Worm (Caenorhabditis elegans): Measurements from ENCODE around the gene Y37D8A.19.

The Y37D8A.19 gene

DNA sequence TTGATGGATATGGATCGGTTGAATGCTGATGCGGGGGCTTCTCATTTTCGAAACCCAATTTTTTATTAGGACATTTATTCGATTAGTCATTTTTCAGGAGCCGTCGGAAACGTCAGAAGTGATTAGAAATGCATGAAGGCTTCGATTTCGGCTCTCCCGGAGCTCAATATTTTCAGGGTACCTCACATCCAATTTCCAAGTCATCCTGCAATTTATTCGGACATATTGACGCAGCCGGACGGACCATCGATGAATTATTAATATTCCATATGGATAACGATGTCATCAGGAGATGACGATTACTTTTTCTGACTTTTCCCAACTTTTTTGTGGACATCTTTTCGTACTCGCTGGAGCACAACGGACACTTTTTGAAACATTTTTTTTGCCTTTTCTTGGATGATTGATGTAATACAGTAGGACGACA, 23.0 kb upstream of the Y37D8A.19 start (continued):
- TF ChIP-seq lag-1 (GFP tag; IDR thresholded peaks at IDR 0.05) (no peak), Y67H2A.10 (GFP tag; conservative IDR thresholded peaks at IDR 0.05) (no peak), nfya-1 (tag; optimal IDR thresholded peaks at IDR 0.05; ENCODE audit: borderline replicate concordance, insufficient read depth) (no peak), ekl-4 (GFP tag; IDR thresholded peaks at IDR 0.05) (peak; percentile 63), nhr-90 (tag; optimal IDR thresholded peaks at IDR 0.05) (peak; percentile 55), ceh-40 (GFP tag; IDR thresholded peaks at IDR 0.05) (no peak), cebp-1 (GFP tag; IDR thresholded peaks at IDR 0.05) (no peak), cebp-1 (tag; optimal IDR thresholded peaks at IDR 0.05) (peak; percentile 51), nhr-120 (GFP tag; IDR thresholded peaks at IDR 0.05) (no peak), dpff-1 (tag; optimal IDR thresholded peaks at IDR 0.05) (peak; percentile 46), B0261.1 (tag; optimal IDR thresholded peaks at IDR 0.05) (no peak), nfyb-1 (GFP tag; IDR thresholded peaks at IDR 0.05) (peak; percentile 87)

DNA sequence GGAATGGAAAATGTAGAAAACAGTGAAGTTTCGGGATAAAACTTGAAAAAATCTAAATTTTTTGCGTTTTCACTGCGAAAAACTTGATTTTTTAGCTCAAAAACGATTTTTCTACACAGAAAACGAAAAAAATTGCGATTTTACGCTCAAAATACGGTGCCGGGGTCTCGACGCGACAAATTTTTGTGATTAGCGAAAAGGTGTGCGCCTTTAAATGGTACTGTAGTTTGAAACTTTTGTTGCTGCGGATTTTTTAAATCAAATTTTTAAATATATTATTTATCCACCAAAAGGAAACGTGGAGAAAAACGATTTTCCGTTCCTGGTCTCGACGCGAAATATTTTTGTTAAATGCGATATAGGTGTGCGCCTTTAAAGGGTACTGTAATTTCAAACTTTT, 22.5 kb upstream of the Y37D8A.19 start:
- TF ChIP-seq egl-44 (GFP tag; IDR thresholded peaks at IDR 0.05) (no peak), ceh-91 (GFP tag; IDR thresholded peaks at IDR 0.05) (0 out of 2 replicates have a peak, but pooled peaks have one; percentile 15), F33H1.4 (GFP tag; IDR thresholded peaks at IDR 0.05) (peak; percentile 53; the same call in 1 of the 2 replicates), lsl-1 (GFP tag; optimal IDR thresholded peaks at IDR 0.05) (peak; percentile 73), repo-1 (tag; optimal IDR thresholded peaks at IDR 0.05) (no peak), snpc-3.4 (tag; optimal IDR thresholded peaks at IDR 0.05) (no peak), madf-6 (GFP tag; IDR thresholded peaks at IDR 0.05) (peak; percentile 39), ztf-26 (tag; optimal IDR thresholded peaks at IDR 0.05) (no peak), snpc-1.1 (tag; optimal IDR thresholded peaks at IDR 0.05; ENCODE audit: insufficient read depth) (no peak), madf-8 (GFP tag; conservative IDR thresholded peaks at IDR 0.05) (no peak)

DNA sequence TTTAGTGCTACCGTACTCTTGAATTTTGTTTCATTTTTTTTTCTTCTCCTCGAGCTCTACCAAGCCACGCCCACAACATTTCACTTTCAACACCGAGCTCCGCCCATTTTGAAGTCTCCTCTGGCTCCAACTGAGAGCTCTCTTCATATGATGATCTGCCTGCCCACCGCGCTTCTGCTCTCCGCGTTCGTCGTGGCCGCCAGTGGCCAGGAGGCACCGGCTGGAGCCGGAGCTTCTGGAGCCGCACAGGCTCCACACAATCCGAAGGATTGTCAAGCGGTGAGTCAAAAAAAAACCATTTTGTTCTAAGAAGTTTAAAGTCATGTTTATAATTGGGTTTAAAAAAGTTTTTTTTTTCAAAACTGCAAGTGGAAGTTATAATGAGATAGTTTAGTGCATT, 19.3 kb upstream of the Y37D8A.19 start, which contains the start of gene flp-14:
flp-14 (plus strand) TSS at position 146 of the 400 bp plus-strand sequence.
- TF ChIP-seq zfh-2 (GFP tag; conservative IDR thresholded peaks at IDR 0.05): peak; percentile 85
- TF ChIP-seq egrh-3 (GFP tag; IDR thresholded peaks at IDR 0.05): peak; percentile 77; the same call in 1 of the 2 replicates
- no peak for TF ChIP-seq chd-7 (tag; optimal IDR thresholded peaks at IDR 0.05)

DNA sequence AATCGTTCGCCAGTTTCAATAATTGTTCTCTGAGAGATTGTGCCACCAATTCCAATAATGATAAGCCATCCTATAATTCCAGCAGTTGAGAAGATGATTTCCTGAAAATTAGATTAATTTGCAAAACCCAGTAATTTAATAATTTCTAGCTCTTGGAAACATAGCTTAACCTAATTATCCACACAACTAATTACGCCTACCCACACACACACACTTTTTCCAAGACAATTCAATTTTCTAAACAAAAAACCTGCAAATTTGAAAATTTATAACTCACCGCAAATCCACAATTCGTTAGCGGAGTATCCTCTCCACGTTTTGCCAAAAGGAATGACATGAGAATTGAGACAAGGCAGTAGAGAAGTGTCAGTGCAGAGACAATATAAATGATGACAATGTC, 13.2 kb upstream of the Y37D8A.19 start:
- TF ChIP-seq ztf-6 (GFP tag; IDR thresholded peaks at IDR 0.05) (no peak), nfya-2 (GFP tag; IDR thresholded peaks at IDR 0.05) (no peak), F57C9.4 (tag; optimal IDR thresholded peaks at IDR 0.05) (no peak), hlh-12 (tag; optimal IDR thresholded peaks at IDR 0.05) (no peak), F55B11.4 (tag; optimal IDR thresholded peaks at IDR 0.05; ENCODE audit: borderline replicate concordance, insufficient read depth) (no peak), athp-1 (tag; optimal IDR thresholded peaks at IDR 0.05) (no peak), B0336.3 (GFP tag; IDR thresholded peaks at IDR 0.05) (no peak), somi-1 (GFP tag; optimal IDR thresholded peaks at IDR 0.05) (no peak), hmg-20 (GFP tag; IDR thresholded peaks at IDR 0.05) (no peak), ztf-25 (GFP tag; IDR thresholded peaks at IDR 0.05) (no peak), ceh-79 (tag; optimal IDR thresholded peaks at IDR 0.05) (no peak), akir-1 (GFP tag; optimal IDR thresholded peaks at IDR 0.05) (no peak), F23B12.7 (tag; optimal IDR thresholded peaks at IDR 0.05; ENCODE audit: insufficient read depth) (no peak), lin-40 (tag; optimal IDR thresholded peaks at IDR 0.05) (no peak)

Measured in whole organism, young adult.